Worm (Caenorhabditis elegans) whole organism, mixed stage, embryonic: ENCODE data around the gene cyn-8.

Source experiments
- elt-1 ChIP-seq: sonication (generic microtip); optimal IDR thresholded peaks from 2 replicates; lab custom pipeline; 2017; ENCODE audit warnings: missing genetic modification characterization, mild to moderate bottlenecking, missing compliant biosample characterization, antibody characterized with exemption, moderate library complexity, borderline replicate concordance; ENCODE audit not compliant: insufficient read depth
- elt-3 ChIP-seq: fragments of 150-350 bp; optimal IDR thresholded peaks from 2 replicates; lab custom pipeline; 2014; ENCODE audit warnings: missing biosample characterization, missing genetic modification characterization
- lin-13 ChIP-seq: fragments of 150-350 bp; optimal IDR thresholded peaks from 2 replicates; lab custom pipeline; 2014; ENCODE audit warnings: missing biosample characterization, missing genetic modification characterization
- lin-32 ChIP-seq: fragments of 200-800 bp; sonication (Bioruptor generic); optimal IDR thresholded peaks from 2 replicates; lab custom pipeline; 2018; ENCODE audit warnings: mild to moderate bottlenecking, missing genetic modification characterization, missing compliant biosample characterization
- nhr-12 ChIP-seq: fragments of 150-350 bp; optimal IDR thresholded peaks from 2 replicates; lab custom pipeline; 2014; ENCODE audit warnings: missing biosample characterization, missing genetic modification characterization
- nhr-28 ChIP-seq: fragments of 150-350 bp; optimal IDR thresholded peaks from 2 replicates; lab custom pipeline; 2014; ENCODE audit warnings: missing biosample characterization, missing genetic modification characterization
- nhr-76 ChIP-seq: sonication (generic microtip); optimal IDR thresholded peaks from 2 replicates; lab custom pipeline; 2017; ENCODE audit warnings: missing biosample characterization, missing genetic modification characterization
- snpc-4 ChIP-seq: fragments of 150-350 bp; optimal IDR thresholded peaks from 2 replicates; lab custom pipeline; 2014; ENCODE audit warnings: missing biosample characterization, missing genetic modification characterization
- sptf-1 ChIP-seq: sonication (generic microtip); optimal IDR thresholded peaks from 2 replicates; lab custom pipeline; 2017; ENCODE audit warnings: mild to moderate bottlenecking, missing genetic modification characterization, moderate library complexity, missing compliant biosample characterization
- tbx-8 ChIP-seq: fragments of 200-800 bp; sonication (Bioruptor generic); optimal IDR thresholded peaks from 2 replicates; lab custom pipeline; 2018; ENCODE audit warnings: mild to moderate bottlenecking, missing genetic modification characterization, moderate library complexity, missing compliant biosample characterization
- unc-39 ChIP-seq: fragments of 150-350 bp; optimal IDR thresholded peaks from 2 replicates; lab custom pipeline; 2014; ENCODE audit warnings: missing biosample characterization, missing genetic modification characterization

- TF ChIP-seq lin-13 (tag; lab: Kevin White, UChicago) = no peak
- TF ChIP-seq elt-3 (tag; lab: Kevin White, UChicago) = no peak
- no peak for TF ChIP-seq tbx-8
- TF ChIP-seq nhr-76 (tag; lab: Kevin White, UChicago) = no peak
- no peak for TF ChIP-seq unc-39 (tag; lab: Kevin White, UChicago)
- no peak for TF ChIP-seq nhr-12 (tag; lab: Kevin White, UChicago)
- TF ChIP-seq lin-32 (GFP tag; lab: Kevin White, UChicago) = no peak
- TF ChIP-seq snpc-4 (tag; lab: Kevin White, UChicago) = no peak
- TF ChIP-seq nhr-28 (tag; lab: Kevin White, UChicago) = no peak
- no peak for TF ChIP-seq elt-1 (tag; lab: Kevin White, UChicago)
- no peak for TF ChIP-seq sptf-1 (tag; lab: Kevin White, UChicago)
Observed at ce11 chrX:8955808-8956207, 44.7 kb downstream of the cyn-8 start.
